Fruit fly (Drosophila melanogaster) S2 (cell line): ENCODE results near the gene MED18.

Experiments used
- CG8478 ChIP-seq: fragments of >200 bp; optimal IDR thresholded peaks from 2 replicates; lab custom pipeline; 2018
- CTCF ChIP-seq, 2 experiments: fragments of >200 bp; optimal IDR thresholded peaks; 2 replicates each; lab custom pipeline; 2018

- TF ChIP-seq CG8478: no peak
- TF ChIP-seq CTCF (optimal IDR thresholded peaks at IDR 0.05; lab: Kevin White, UChicago): no peak
These were observed 43.4 kb upstream of the MED18 start, which contains the start of gene CG14811 for dm6 chrX:1822281-1822680.
